Fruit fly (Drosophila melanogaster) whole organism, adult: ENCODE data around the gene CG31091.
A peak's percentile ranks its signal among the peaks of the same experiment; 100 is the strongest.

Experiments
- CG11617 ChIP-seq: fragments of 200-800 bp; sonication (Bioruptor generic); optimal IDR thresholded peaks from 2 replicates; lab custom pipeline; 2017; ENCODE audit warnings: mild to moderate bottlenecking, missing biosample characterization, missing genetic modification reagents, missing genetic modification characterization
- CG12768 ChIP-seq: fragments of 200-800 bp; sonication (Bioruptor generic); optimal IDR thresholded peaks from 2 replicates; lab custom pipeline; 2017; ENCODE audit warnings: missing biosample characterization, missing genetic modification characterization, mild to moderate bottlenecking, moderate library complexity, missing genetic modification reagents
- CG14711 ChIP-seq: fragments of 200-800 bp; sonication (Bioruptor generic); optimal IDR thresholded peaks from 2 replicates; lab custom pipeline; 2018; ENCODE audit warnings: missing biosample characterization, mild to moderate bottlenecking, missing genetic modification characterization, moderate library complexity
- CG1620 ChIP-seq: fragments of 200-800 bp; sonication (Bioruptor generic); optimal IDR thresholded peaks from 2 replicates; lab custom pipeline; 2016; ENCODE audit warnings: missing biosample characterization, missing genetic modification characterization
- CG33017 ChIP-seq: fragments of 200-800 bp; sonication (Bioruptor generic); optimal IDR thresholded peaks from 2 replicates; lab custom pipeline; 2018; ENCODE audit warnings: missing biosample characterization, mild to moderate bottlenecking, missing genetic modification characterization, moderate library complexity
- CG5204 ChIP-seq: fragments of 200-800 bp; sonication (Bioruptor generic); optimal IDR thresholded peaks from 2 replicates; lab custom pipeline; 2016; ENCODE audit warnings: missing biosample characterization, missing genetic modification characterization
- CG7045 ChIP-seq: fragments of 200-800 bp; sonication (Bioruptor generic); optimal IDR thresholded peaks from 2 replicates; lab custom pipeline; 2017; ENCODE audit warnings: missing biosample characterization, mild to moderate bottlenecking, missing genetic modification characterization
- CG7101 ChIP-seq: fragments of 200-800 bp; sonication (Bioruptor generic); optimal IDR thresholded peaks from 2 replicates; lab custom pipeline; 2018; ENCODE audit warnings: missing biosample characterization, mild to moderate bottlenecking, missing genetic modification characterization, moderate library complexity
- Clk ChIP-seq: fragments of 200-800 bp; sonication (Bioruptor generic); optimal IDR thresholded peaks from 2 replicates; lab custom pipeline; 2017; ENCODE audit warnings: missing biosample characterization, missing genetic modification characterization
- Crg-1 ChIP-seq: fragments of 200-800 bp; sonication (Bioruptor generic); optimal IDR thresholded peaks from 2 replicates; lab custom pipeline; 2016; ENCODE audit warnings: missing biosample characterization, missing genetic modification characterization
- Hr96 ChIP-seq: fragments of 200-800 bp; sonication (Bioruptor generic); optimal IDR thresholded peaks from 2 replicates; lab custom pipeline; 2016; ENCODE audit warnings: missing biosample characterization, missing genetic modification characterization
- Mnt ChIP-seq: fragments of 200-800 bp; sonication (Bioruptor generic); optimal IDR thresholded peaks from 2 replicates; lab custom pipeline; 2016; ENCODE audit warnings: missing biosample characterization, mild to moderate bottlenecking, missing genetic modification characterization
- bab1 ChIP-seq: fragments of 200-800 bp; sonication (Bioruptor generic); optimal IDR thresholded peaks from 3 replicates; lab custom pipeline; 2019; ENCODE audit warnings: missing biosample characterization, mild to moderate bottlenecking, missing genetic modification characterization, moderate library complexity
- cic ChIP-seq: fragments of 200-800 bp; sonication (Bioruptor generic); optimal IDR thresholded peaks from 2 replicates; lab custom pipeline; 2017; ENCODE audit warnings: missing biosample characterization, mild to moderate bottlenecking, missing genetic modification characterization, moderate library complexity
- cnc ChIP-seq, 2 experiments: fragments of >200 bp; optimal IDR thresholded peaks; 2 replicates each; lab custom pipeline; 2017
- kay ChIP-seq: fragments of 200-800 bp; sonication (Bioruptor generic); peaks from one replicate; lab custom pipeline; 2016; ENCODE audit warnings: missing biosample characterization, missing genetic modification characterization, borderline replicate concordance
- ovo ChIP-seq: fragments of 200-800 bp; sonication (Bioruptor generic); optimal IDR thresholded peaks from 2 replicates; lab custom pipeline; 2016; ENCODE audit warnings: missing biosample characterization, missing genetic modification characterization
- pad ChIP-seq: fragments of 200-800 bp; sonication (Bioruptor generic); optimal IDR thresholded peaks from 3 replicates; lab custom pipeline; 2017; ENCODE audit warnings: missing biosample characterization, missing genetic modification characterization, mild to moderate bottlenecking, moderate library complexity, missing genetic modification reagents
- tj ChIP-seq: fragments of 200-800 bp; sonication (Bioruptor generic); optimal IDR thresholded peaks from 3 replicates; lab custom pipeline; 2017; ENCODE audit warnings: missing biosample characterization, mild to moderate bottlenecking, missing genetic modification characterization, moderate library complexity

Gene CG31091

DNA sequence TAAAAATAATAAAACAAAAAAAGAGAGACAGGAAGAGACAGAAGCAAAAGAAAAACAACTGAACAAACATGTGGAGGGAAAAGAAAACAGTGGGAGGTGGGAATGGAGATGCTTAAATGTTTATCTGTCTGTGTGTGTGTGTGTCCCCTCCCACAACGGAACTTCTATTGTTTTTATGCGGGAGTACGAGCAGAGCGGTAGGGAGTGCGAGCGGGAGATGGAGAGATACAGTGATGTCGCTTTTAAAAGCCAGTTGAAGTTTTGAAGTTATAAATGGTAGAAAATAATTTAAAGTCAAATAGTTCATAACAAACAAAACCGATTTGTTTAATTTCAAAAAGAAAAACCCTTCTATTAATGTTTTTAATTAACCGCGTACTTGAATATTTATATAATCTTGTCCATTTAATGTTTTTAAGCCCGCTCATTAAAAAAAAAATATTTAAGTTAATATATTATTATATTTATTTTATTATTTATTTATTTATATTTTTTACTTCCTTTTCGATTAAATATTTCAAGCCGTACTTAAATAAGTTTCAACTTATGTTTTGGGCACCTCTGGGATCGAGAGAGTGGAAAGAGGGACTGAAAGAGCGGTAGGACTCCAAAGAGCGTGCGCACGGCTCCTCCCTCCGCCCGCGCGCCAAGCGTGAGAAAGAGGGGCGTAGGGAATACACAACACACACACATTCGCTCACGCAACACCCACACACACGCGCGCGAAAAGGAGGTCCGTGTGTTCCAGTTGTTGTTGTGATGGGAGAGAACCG lies 19.3 kb upstream of the CG31091 start:
- TF ChIP-seq CG33017 (tag; lab: Kevin White, UChicago) (no peak), Mnt (GFP tag; lab: Kevin White, UChicago) (no peak), ovo (GFP tag; lab: Kevin White, UChicago) (peak; percentile 15), CG11617 (GFP tag; lab: Kevin White, UChicago) (peak; percentile 5), CG14711 (tag; lab: Kevin White, UChicago) (peak; percentile 19), tj (GFP tag; lab: Kevin White, UChicago) (no peak), pad (GFP tag; lab: Kevin White, UChicago) (peak; percentile 62)

DNA sequence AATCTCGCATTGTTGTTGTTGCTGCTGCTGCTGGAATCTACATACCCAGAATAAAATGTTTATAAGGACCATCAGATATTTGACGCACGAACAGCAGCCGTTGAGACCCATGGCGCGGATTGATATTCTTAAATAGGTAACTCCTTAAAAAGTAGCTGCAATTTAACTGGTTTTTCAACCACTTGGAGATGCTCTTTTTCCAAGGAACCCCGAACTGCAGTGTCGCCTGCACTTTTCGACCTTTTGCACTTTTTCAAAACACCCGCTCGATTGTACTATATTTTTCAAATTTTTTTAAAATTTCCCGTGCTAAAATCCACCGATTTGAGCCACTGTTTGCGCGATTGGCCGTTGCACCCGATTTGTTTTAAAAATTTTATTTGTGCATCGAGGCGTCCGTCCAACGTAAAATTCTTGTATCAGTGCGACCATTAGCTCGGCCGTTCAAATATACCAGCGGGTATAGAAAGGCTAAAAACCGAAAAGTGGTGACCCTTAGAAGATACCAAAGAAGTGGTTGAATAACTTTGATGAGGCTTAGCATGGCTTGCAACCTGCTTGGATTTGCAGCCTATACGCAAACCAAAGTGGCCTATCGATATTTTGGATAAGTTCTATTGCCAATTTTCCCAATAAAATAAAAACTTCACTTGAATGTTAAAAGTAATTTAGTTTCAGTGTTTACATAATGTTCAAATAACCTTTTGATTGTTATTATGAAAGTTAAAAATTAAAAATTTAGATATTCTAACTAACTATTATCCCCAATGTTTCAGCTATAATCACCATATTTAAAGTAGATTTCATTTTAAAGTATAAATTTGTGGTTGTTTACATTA lies 18.5 kb upstream of the CG31091 start, which contains the start of gene Tsp96F:
TSS of gene Tsp96F (minus strand) at position 457 of the 839 bp plus-strand sequence.
- TF ChIP-seq CG14711 (tag; lab: Kevin White, UChicago) (no peak), CG11617 (GFP tag; lab: Kevin White, UChicago) (no peak), Crg-1 (GFP tag; lab: Kevin White, UChicago) (no peak), Clk (GFP tag; lab: Kevin White, UChicago) (no peak), bab1 (GFP tag; lab: Kevin White, UChicago) (peak; percentile 0), CG5204 (GFP tag; lab: Kevin White, UChicago) (no peak)

DNA sequence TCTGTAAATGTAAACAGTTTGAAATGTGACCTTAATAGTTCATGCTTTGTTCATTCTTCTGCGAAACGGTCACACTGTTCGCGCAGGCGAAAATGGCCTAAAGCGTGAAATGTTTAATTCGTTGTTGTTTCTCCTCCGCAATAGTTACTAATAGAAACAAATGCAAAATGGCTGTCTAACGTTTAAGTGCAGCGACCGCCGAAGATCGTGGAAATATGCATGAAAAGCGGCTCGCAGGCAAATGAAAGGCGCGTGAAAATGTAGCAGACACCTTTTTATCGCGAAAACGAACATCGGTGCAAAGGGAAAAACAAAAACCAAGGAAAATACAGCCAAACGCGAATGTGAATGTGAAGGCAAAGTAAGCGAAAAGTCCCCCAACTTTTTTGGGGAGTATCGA lies 17.8 kb upstream of the CG31091 start, which contains the start of gene SppL:
TSS of gene SppL (plus strand) at position 70 of the 400 bp plus-strand sequence.
- TF ChIP-seq CG33017 (tag; lab: Kevin White, UChicago) (no peak), CG14711 (tag; lab: Kevin White, UChicago) (no peak), CG5204 (GFP tag; lab: Kevin White, UChicago) (no peak), CG7101 (tag; lab: Kevin White, UChicago) (no peak), Clk (GFP tag; lab: Kevin White, UChicago) (no peak)

DNA sequence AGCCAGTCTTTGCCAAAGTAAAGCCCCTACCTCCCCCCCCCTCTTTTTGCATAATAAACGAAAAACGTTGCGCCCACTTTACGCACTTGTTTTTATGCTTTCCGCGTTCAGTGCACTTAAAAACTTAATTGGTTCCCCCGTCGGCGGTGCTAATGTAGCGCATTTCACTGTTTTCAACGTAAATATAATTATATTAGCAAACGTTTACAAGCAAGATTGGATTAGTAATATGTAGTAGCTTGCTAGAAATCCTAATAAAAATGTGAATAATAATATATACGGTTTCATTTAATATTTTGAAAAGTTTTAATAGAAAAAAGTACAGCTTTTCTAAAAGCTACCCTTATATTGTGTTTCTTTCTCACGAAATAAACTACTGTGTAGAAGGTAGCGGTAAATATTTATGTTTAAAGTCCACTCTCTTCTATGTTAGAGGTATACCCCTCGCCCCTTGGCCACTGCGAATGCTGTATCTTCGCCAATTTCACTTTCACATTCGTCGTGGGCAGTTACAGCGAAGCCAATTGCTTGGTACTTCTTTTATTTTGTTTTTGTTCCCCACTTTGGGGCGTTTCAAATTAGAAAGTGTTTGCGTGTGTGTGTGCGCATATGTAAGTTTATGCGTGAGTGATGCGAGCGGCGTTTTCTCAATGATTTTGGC lies 17.0 kb upstream of the CG31091 start:
- no peak for TF ChIP-seq cnc (optimal IDR thresholded peaks at IDR 0.05; lab: Kevin White, UChicago)
- TF ChIP-seq kay (GFP tag; lab: Kevin White, UChicago): peak; percentile 38
- TF ChIP-seq pad (GFP tag; lab: Kevin White, UChicago): peak; percentile 60
- TF ChIP-seq tj (GFP tag; lab: Kevin White, UChicago): no peak
- no peak for TF ChIP-seq Hr96 (GFP tag; lab: Kevin White, UChicago)

DNA sequence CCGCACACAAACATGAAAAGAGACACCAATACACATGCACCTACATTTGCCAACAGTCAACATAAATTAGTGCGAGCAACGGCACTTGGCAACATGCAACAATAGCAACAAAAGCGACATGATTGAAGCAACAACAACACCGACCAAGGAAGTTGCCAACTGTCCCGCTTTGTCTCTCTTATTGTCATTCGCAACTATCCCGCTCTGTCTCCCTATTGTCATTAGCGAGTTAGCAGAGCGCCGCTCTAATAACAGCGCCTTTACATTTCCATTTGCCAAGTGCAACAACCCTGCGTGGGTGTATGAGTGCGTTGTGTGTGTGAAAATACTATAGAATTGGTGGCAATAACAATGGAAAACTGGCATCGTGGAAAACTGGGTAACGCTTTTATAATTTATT lies 15.8 kb upstream of the CG31091 start:
- no peak for TF ChIP-seq Crg-1 (GFP tag; lab: Kevin White, UChicago)
- TF ChIP-seq CG11617 (GFP tag; lab: Kevin White, UChicago): no peak
- no peak for TF ChIP-seq Mnt (GFP tag; lab: Kevin White, UChicago)
- no peak for TF ChIP-seq CG14711 (tag; lab: Kevin White, UChicago)
- no peak for TF ChIP-seq kay (GFP tag; lab: Kevin White, UChicago)
- no peak for TF ChIP-seq pad (GFP tag; lab: Kevin White, UChicago)
- TF ChIP-seq bab1 (GFP tag; lab: Kevin White, UChicago): no peak
- no peak for TF ChIP-seq CG7101 (tag; lab: Kevin White, UChicago)
- TF ChIP-seq CG7045 (GFP tag; lab: Kevin White, UChicago): no peak
- no peak for TF ChIP-seq Hr96 (GFP tag; lab: Kevin White, UChicago)
- TF ChIP-seq cnc (optimal IDR thresholded peaks at IDR 0.05; lab: Kevin White, UChicago): no peak
- TF ChIP-seq CG33017 (tag; lab: Kevin White, UChicago): no peak
- no peak for TF ChIP-seq CG5204 (GFP tag; lab: Kevin White, UChicago)
- no peak for TF ChIP-seq CG1620 (GFP tag; lab: Kevin White, UChicago)
- no peak for TF ChIP-seq ovo (GFP tag; lab: Kevin White, UChicago)
- TF ChIP-seq cic: no peak
- no peak for TF ChIP-seq CG12768 (GFP tag; lab: Kevin White, UChicago)

DNA sequence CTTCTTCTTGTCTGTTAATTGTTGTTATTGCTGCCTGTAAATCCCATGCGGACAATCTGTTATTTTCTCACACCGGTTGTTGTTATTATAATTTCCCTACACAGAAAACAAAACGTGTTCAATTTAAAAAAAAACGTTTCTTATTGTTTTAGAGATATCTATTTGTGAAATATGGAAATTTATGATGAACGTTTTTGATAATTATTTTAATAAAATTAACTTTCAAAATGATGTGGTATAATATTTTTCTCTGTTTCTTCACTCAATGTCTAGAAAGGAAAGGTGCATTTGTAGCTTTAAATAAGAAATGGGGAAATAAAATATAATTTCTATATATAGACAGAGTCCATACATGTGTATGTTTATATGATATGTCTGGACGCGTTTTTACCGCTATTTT lies 15.4 kb upstream of the CG31091 start:
- peak; percentile 60 for TF ChIP-seq CG33017 (tag; lab: Kevin White, UChicago)
- TF ChIP-seq CG14711 (tag; lab: Kevin White, UChicago): peak; percentile 45
- no peak for TF ChIP-seq ovo (GFP tag; lab: Kevin White, UChicago)
